Worm (Caenorhabditis elegans) whole organism, L3 larva: ENCODE results near the gene str-131.

Experiments
- ZK546.5 ChIP-seq: sonication (generic microtip); optimal IDR thresholded peaks from 2 replicates; lab custom pipeline; 2017; ENCODE audit warnings: missing biosample characterization, missing genetic modification characterization
- aly-2 ChIP-seq: fragments of 150-350 bp; optimal IDR thresholded peaks from 2 replicates; lab custom pipeline; 2014; ENCODE audit warnings: missing biosample characterization, missing genetic modification characterization
- ama-1 ChIP-seq: fragments of 150-350 bp; optimal IDR thresholded peaks from 2 replicates; lab custom pipeline; 2018
- ceh-82 ChIP-seq: fragments of 150-350 bp; optimal IDR thresholded peaks from 2 replicates; lab custom pipeline; 2014; ENCODE audit warnings: missing biosample characterization, missing genetic modification characterization
- egl-27 ChIP-seq: sonication (generic microtip); optimal IDR thresholded peaks from 4 replicates; lab custom pipeline; 2017; ENCODE audit warnings: missing biosample characterization, missing genetic modification reagents, missing genetic modification characterization
- egl-5 ChIP-seq: fragments of 150-350 bp; optimal IDR thresholded peaks from 2 replicates; lab custom pipeline; 2017; ENCODE audit warnings: missing biosample characterization, missing genetic modification reagents, missing genetic modification characterization, inconsistent platforms
- elt-2 ChIP-seq: sonication (generic microtip); optimal IDR thresholded peaks from 2 replicates; lab custom pipeline; 2016; ENCODE audit warnings: missing genetic modification reagents, mild to moderate bottlenecking, missing genetic modification characterization, missing compliant biosample characterization
- elt-3 ChIP-seq, 3 experiments: fragments of 150-350 bp in 1 of 3; sonication (generic microtip) in 2 of 3; optimal IDR thresholded peaks; 2 replicates in 2 of 3; 4 replicates in 1 of 3; lab custom pipeline; 2014 to 2017; ENCODE audit warnings: missing biosample characterization in 3 of 3, missing genetic modification characterization in 3 of 3
- fkh-2 ChIP-seq: fragments of 150-350 bp; optimal IDR thresholded peaks from 2 replicates; lab custom pipeline; 2014; ENCODE audit warnings: missing biosample characterization, missing genetic modification reagents, missing genetic modification characterization
- fos-1 ChIP-seq: fragments of 150-350 bp; optimal IDR thresholded peaks from 2 replicates; lab custom pipeline; 2014; ENCODE audit warnings: missing biosample characterization, missing genetic modification characterization
- hmg-11 ChIP-seq: sonication (generic microtip); optimal IDR thresholded peaks from 2 replicates; lab custom pipeline; 2016; ENCODE audit warnings: missing genetic modification characterization, missing compliant biosample characterization
- jun-1 ChIP-seq: fragments of 150-350 bp; optimal IDR thresholded peaks from 2 replicates; lab custom pipeline; 2014; ENCODE audit warnings: missing biosample characterization, missing genetic modification reagents, missing genetic modification characterization
- lin-15B ChIP-seq: fragments of 150-350 bp; optimal IDR thresholded peaks from 2 replicates; lab custom pipeline; 2014; ENCODE audit warnings: missing biosample characterization, missing genetic modification characterization
- lin-39 ChIP-seq: fragments of 150-350 bp; optimal IDR thresholded peaks from 2 replicates; lab custom pipeline; 2018; ENCODE audit warnings: missing biosample characterization, missing genetic modification reagents, missing genetic modification characterization
- lsy-12 ChIP-seq: sonication (generic microtip); optimal IDR thresholded peaks from 2 replicates; lab custom pipeline; 2016; ENCODE audit warnings: mild to moderate bottlenecking, missing genetic modification characterization, missing compliant biosample characterization
- mdl-1 ChIP-seq: fragments of 150-350 bp; optimal IDR thresholded peaks from 2 replicates; lab custom pipeline; 2014; ENCODE audit warnings: missing biosample characterization, missing genetic modification characterization
- nfya-1 ChIP-seq: sonication (generic microtip); optimal IDR thresholded peaks from 2 replicates; lab custom pipeline; 2017; ENCODE audit warnings: missing genetic modification characterization, mild to moderate bottlenecking, missing compliant biosample characterization, antibody characterized with exemption, moderate library complexity; ENCODE audit not compliant: insufficient read depth
- nhr-12 ChIP-seq: fragments of 150-350 bp; optimal IDR thresholded peaks from 2 replicates; lab custom pipeline; 2014; ENCODE audit warnings: missing biosample characterization, missing genetic modification characterization
- nhr-237 ChIP-seq: fragments of 150-350 bp; optimal IDR thresholded peaks from 2 replicates; lab custom pipeline; 2014; ENCODE audit warnings: missing biosample characterization, missing genetic modification characterization
- nhr-25 ChIP-seq: sonication (generic microtip); optimal IDR thresholded peaks from 2 replicates; lab custom pipeline; 2017; ENCODE audit warnings: missing biosample characterization, missing genetic modification characterization
- nhr-28 ChIP-seq: fragments of 150-350 bp; optimal IDR thresholded peaks from 2 replicates; lab custom pipeline; 2014; ENCODE audit warnings: missing biosample characterization, missing genetic modification characterization
- nhr-43 ChIP-seq: sonication (generic microtip); optimal IDR thresholded peaks from 2 replicates; lab custom pipeline; 2016; ENCODE audit warnings: mild to moderate bottlenecking, missing genetic modification characterization, missing compliant biosample characterization; ENCODE audit not compliant: poor library complexity, severe bottlenecking
- nhr-67 ChIP-seq: fragments of 150-350 bp; optimal IDR thresholded peaks from 2 replicates; lab custom pipeline; 2014; ENCODE audit warnings: missing biosample characterization, missing genetic modification characterization
- nhr-77 ChIP-seq: fragments of 150-350 bp; optimal IDR thresholded peaks from 2 replicates; lab custom pipeline; 2014; ENCODE audit warnings: missing biosample characterization, missing genetic modification characterization
- pha-4 ChIP-seq: fragments of 150-350 bp; optimal IDR thresholded peaks from 2 replicates; lab custom pipeline; 2014; ENCODE audit warnings: missing biosample characterization, missing genetic modification reagents, missing genetic modification characterization
- skn-1 ChIP-seq: fragments of 150-350 bp; optimal IDR thresholded peaks from 2 replicates; lab custom pipeline; 2014; ENCODE audit warnings: missing biosample characterization, missing genetic modification characterization
- snpc-4 ChIP-seq: fragments of 150-350 bp; optimal IDR thresholded peaks from 2 replicates; lab custom pipeline; 2014; ENCODE audit warnings: missing biosample characterization, missing genetic modification characterization
- tbx-2 ChIP-seq: sonication (generic microtip); optimal IDR thresholded peaks from 2 replicates; lab custom pipeline; 2016; ENCODE audit warnings: mild to moderate bottlenecking, missing genetic modification characterization, missing compliant biosample characterization
- unc-39 ChIP-seq: sonication (generic microtip); optimal IDR thresholded peaks from 4 replicates; lab custom pipeline; 2017; ENCODE audit warnings: missing biosample characterization, missing genetic modification characterization
- unc-62 ChIP-seq: fragments of 150-350 bp; sonication (generic microtip); optimal IDR thresholded peaks from 4 replicates; lab custom pipeline; 2014; ENCODE audit warnings: missing biosample characterization, missing genetic modification reagents, missing genetic modification characterization
- ztf-11 ChIP-seq: fragments of 150-350 bp; optimal IDR thresholded peaks from 2 replicates; lab custom pipeline; 2014; ENCODE audit warnings: missing biosample characterization, missing genetic modification characterization
- ztf-4 ChIP-seq: fragments of 150-350 bp; optimal IDR thresholded peaks from 2 replicates; lab custom pipeline; 2014; ENCODE audit warnings: missing biosample characterization, missing genetic modification characterization

Gene str-131

DNA sequence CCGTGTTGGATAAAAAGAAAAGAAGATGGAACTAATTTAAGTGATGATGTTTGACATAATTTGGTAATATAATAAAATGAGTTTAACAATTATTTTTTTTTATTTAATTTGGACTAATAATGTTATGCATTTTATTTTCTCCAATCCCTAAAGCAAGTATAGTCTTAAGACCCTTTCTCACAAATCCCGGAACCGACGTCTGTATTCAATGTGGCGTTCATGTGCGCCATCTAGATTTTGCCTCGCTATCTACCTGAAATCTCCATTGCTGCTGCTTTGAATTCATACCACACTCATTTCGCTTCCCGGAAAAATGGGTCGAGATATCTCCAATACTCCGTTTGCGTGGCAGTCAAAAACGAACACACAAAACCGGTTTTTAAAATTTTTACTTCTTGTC, 41.9 kb upstream of the str-131 start, which contains the start of gene D1014.5:
Gene D1014.5 (plus strand): TSS at position 301 of the 400 bp plus-strand sequence.
- TF ChIP-seq nhr-237 (tag; lab: Kevin White, UChicago) = no peak

- TF ChIP-seq tbx-2 (no peak), nhr-77 (tag; lab: Kevin White, UChicago) (no peak), nhr-25 (tag; lab: Kevin White, UChicago) (no peak), nfya-1 (no peak), lin-39 (no peak), nhr-28 (tag; lab: Kevin White, UChicago) (no peak), fos-1 (tag; lab: Kevin White, UChicago) (no peak), jun-1 (tag; lab: Kevin White, UChicago) (no peak), ama-1 (lab: Kevin White, UChicago) (no peak), nhr-12 (tag; lab: Kevin White, UChicago) (no peak), ceh-82 (tag; lab: Kevin White, UChicago) (no peak), aly-2 (tag; lab: Kevin White, UChicago) (no peak), elt-2 (tag; lab: Kevin White, UChicago) (no peak), ztf-11 (tag; lab: Kevin White, UChicago) (no peak), nhr-67 (tag; lab: Kevin White, UChicago) (no peak), unc-62 (GFP tag; lab: Kevin White, UChicago) (no peak), egl-27 (no peak), nhr-43 (tag; lab: Kevin White, UChicago) (no peak), hmg-11 (tag; lab: Kevin White, UChicago) (no peak)
Observed at ce11 chrV:8120868-8121267, 39.4 kb upstream of the str-131 start, which contains the start of gene D1014.6. Gene D1014.6, plus strand, starts transcription at chrV:8121168.

DNA sequence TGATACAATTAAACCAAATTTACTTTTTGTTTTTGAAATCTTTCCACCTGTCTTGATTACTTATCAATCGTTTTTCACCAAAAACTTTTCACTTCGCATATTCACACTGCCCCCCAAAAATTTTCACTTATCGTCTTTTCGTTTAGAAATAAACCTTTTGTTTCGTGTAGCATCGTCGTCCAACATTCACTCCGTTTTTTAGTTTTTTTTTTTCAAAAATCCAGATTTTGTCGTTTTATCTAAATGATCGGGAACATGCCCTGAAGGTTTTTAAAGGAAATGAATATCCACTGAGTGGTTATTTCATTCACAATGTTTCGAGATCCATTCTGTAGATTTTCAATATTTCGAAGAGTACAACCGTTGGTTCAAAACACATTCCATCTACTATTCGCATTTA, 36.5 kb upstream of the str-131 start, which contains the start of gene D1014.7:
Gene D1014.7 (plus strand): TSS at position 301 of the 400 bp plus-strand sequence.
- TF ChIP-seq hmg-11 (tag; lab: Kevin White, UChicago) (no peak), lin-15B (no peak), pha-4 (tag; lab: Kevin White, UChicago) (no peak), nhr-12 (tag; lab: Kevin White, UChicago) (no peak), nfya-1 (no peak), ZK546.5 (tag; lab: Kevin White, UChicago) (no peak), jun-1 (tag; lab: Kevin White, UChicago) (no peak), snpc-4 (tag; lab: Kevin White, UChicago) (no peak), unc-39 (tag; lab: Kevin White, UChicago) (no peak), nhr-237 (tag; lab: Kevin White, UChicago) (no peak)

DNA sequence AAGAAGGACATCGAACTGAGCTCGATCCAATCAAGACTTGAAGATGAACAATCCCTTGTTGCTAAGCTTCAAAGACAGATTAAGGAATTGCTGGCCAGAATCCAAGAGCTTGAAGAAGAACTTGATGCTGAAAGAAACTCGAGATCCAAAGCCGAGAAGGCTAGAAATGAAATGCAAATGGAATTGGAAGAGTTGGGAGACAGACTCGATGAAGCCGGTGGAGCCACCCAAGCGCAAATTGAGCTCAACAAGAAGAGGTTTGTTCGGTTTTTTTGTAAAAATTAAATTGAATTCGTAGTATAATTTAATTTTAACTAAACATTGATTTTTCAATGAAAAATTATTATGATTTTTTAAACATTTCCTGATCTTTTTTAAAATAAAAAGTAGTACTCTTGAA, 33.1 kb upstream of the str-131 start:
- no peak for TF ChIP-seq ztf-4 (tag; lab: Kevin White, UChicago)
- TF ChIP-seq, all 47 proteins: peak for 0

ce11 chrV:8110816-8111215, 29.3 kb upstream of the str-131 start:
- TF ChIP-seq pha-4 (tag; lab: Kevin White, UChicago) = peak; percentile 70
- TF ChIP-seq hmg-11 (tag; lab: Kevin White, UChicago) = no peak
- TF ChIP-seq elt-3 (tag; optimal IDR thresholded peaks at IDR 0.05; lab: Kevin White, UChicago) = no peak

DNA sequence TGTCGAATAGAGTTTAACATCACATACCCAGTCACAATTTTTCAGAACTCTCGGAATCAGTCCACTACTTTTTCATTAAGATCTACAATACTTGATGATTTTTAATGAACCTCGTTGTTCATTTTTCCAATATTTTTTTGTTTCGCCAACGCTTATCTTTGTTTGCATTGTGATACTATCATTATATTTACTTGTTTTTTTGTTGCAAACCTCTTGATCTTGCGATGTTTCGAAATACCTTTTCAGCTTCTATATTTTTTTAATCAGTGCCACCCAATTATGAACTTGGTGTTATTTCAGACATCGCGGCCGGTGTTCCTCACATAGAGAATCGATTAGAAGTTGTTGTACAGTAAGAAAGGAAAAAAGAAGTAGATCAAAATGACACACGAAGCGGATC, 27.2 kb upstream of the str-131 start, which contains the start of gene myo-5:
Gene myo-5 (plus strand): TSS at position 301 of the 400 bp plus-strand sequence.
- no peak for TF ChIP-seq lsy-12 (tag; lab: Kevin White, UChicago)
- no peak for TF ChIP-seq skn-1 (tag; lab: Kevin White, UChicago)
- TF ChIP-seq nhr-43 (tag; lab: Kevin White, UChicago) = no peak
- no peak for TF ChIP-seq tbx-2
- TF ChIP-seq jun-1 (tag; lab: Kevin White, UChicago) = no peak
- TF ChIP-seq fos-1 (tag; lab: Kevin White, UChicago) = no peak
- no peak for TF ChIP-seq mdl-1
- no peak for TF ChIP-seq lin-39
- no peak for TF ChIP-seq fkh-2 (tag; lab: Kevin White, UChicago)
- no peak for TF ChIP-seq egl-5 (tag; lab: Kevin White, UChicago)
- TF ChIP-seq ztf-4 (tag; lab: Kevin White, UChicago) = no peak
- TF ChIP-seq pha-4 (tag; lab: Kevin White, UChicago) = no peak
- no peak for TF ChIP-seq ZK546.5 (tag; lab: Kevin White, UChicago)
